Fruit fly (Drosophila melanogaster) ovary, adult (tissue): ENCODE measurements around the gene Tsp86D.

Experiments used
- CG17801 ChIP-seq: fragments of 200-800 bp; optimal IDR thresholded peaks from 2 replicates; lab custom pipeline; 2019; ENCODE audit warnings: missing biosample characterization, mild to moderate bottlenecking, missing genetic modification characterization, moderate library complexity; ENCODE audit not compliant: partially characterized antibody

Tsp86D gene

DNA sequence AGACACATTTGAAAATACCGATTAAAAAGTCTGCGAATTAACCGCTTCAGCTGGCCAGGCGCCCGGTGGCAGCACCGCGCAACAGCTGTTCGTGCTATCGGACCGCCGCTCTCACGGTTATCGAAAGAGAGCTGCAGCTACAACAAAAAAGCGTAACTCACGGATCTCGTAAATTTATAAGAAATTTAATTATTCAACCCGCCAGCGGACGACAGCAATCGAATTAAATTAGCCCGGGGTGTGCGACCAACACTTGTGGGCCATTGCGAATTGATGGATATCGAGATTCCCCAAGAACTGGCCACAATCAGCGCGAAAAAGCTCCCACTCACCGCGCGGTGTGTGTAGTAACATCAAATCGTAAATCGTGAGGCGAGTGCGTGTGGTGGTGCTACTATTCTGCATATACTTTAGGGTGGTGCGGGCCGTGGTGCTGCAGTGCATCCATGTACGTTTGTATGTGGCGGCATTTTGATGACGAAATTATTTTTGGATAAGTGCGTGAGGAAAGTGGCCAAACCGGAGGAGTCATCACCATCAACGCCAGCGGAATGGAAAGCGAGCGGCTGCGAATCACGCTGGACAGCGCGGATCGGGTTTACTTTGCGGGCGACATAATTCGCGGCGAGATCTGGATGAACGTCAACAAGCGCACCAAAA is 17.0 kb downstream of the Tsp86D start, which contains the start of gene Leash:
Gene Leash, plus strand, starts transcription at position 119 of the 660 bp plus-strand sequence.
- peak; percentile 9 for TF ChIP-seq CG17801

DNA sequence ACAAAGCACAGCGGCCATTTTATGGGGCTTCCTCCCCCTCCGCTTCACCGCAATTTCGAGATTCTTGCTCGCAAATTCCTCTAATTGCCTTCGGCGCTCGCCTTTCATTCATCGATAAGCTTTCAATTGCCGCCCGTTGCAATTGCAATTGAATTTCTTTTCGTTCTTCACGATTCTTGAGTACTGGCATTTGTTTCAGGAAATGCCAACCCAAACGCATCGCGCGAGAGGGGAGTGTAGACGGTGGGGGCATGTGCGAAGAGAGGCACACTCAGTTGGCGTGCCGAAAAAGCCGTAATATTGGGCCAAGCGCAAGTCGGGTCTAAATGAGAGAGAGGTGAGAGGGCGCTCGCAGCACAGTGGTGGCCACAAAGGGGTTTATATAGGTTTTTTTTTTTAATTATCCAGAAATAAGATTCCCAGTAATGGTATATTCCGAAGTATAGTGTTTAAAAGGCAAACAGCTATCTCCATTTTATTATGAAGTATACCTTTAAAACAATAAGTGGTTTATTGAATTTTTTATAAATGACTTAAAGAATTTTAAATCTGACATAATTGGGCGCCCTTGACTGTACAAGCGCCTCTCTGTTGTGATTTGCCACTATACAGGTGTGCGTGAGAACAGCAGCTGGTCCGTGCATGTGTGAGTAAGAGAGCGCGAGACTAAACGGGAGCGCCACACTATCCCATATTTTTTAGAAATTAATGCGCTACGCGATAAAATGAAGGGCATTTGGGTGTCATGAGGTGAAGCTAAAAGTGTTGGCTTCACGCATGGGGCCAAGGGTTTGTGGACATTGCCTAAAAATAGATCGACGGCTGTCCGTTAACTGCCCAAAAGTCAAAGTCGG is 18.2 kb downstream of the Tsp86D start:
- TF ChIP-seq CG17801, result peak; percentile 82

DNA sequence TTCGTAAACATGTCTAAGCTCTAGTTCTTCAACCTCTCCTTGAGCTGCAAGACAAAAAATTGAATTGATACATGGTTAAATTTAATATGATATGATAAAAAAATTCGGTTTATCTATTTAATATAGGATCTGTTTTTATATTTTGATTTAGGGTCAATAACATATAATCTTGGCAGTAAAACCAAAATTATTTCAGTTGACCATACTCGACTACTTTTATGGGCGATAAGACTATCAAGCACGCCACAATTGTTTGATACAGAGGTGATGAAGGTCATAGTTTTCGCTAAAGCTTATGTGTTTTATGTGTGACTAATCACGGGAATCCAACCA is 19.8 kb downstream of the Tsp86D start:
- no peak for TF ChIP-seq CG17801

DNA sequence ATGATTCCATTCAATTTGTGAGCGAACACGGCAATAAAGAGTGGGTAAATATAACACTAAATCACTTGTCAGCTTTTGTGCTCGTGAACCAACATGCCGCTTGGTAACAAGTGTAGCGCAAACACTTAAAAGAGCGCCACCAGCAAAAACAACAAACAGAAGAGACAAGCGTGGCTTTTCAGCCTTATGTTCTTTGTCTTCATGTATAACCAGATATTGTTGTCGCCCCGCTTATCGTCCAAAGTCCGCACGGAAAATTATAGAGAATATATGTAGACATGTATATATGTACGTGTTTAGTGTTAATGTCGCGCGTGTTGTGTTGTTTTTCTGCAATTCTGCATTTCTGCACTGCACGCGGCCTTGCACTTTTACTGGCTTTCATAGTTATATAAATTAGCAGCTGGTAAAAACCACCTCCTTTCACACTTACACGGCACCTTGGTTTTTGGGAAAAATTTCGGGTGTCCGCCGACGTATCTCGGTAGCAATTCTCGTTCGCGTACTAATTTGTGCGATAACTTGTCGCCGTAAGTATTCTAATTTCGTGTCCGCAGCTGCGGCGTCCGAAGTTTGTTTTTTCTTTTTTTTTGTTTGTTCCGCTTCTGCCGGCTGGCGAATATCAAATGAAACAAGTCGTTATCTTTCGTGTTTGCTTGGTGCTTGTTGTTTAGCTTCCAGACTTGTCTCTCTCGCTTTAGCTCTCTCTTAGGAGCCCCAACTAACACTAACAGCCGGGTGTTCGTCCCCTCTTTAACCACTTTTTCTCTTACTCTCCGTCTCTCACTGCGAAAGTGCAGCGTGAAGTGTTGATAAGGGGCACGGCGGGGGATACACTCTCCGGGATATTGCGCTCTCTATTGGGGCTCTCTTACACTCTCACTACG is 20.4 kb downstream of the Tsp86D start:
- peak; percentile 48 for TF ChIP-seq CG17801

DNA sequence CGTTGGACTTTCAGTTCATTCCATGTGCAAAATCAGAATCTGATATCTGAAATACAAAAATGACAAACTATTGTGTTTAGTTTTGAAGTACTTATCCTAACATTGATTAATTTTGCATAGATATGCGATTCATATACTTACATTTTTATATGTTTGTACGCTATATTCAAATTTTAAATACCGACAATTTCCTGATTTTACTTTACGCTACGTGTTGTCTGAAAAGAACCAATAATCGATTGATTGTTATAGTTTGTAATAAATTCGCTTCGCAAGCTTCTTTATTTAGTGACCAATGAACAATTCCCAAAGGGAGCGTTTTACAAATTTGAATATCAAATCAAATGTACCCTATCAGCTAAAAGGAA is 21.0 kb downstream of the Tsp86D start, which contains the start of gene Ak3:
Gene Ak3, minus strand, starts transcription at position 69 of the 368 bp plus-strand sequence.
- TF ChIP-seq CG17801, result no peak

DNA sequence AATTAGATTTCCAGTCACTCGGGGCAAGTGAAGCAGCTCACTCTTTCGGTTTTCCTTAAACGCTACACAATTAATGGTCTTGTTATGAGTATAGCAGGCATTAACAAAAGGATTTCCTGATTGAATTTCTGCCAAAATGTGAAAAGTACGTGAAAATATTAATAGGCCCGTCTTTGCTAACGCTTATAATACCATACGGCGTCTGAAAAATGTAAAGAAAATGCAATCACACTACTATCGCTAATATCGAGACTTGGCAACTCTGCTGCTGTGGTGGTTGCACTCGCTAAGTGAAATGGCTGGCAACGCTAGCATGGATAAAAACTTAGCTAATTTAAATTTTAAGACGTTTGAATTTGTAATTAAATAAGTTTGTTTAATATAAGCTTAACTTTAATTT is 24.8 kb downstream of the Tsp86D start, which contains the start of gene CG6621:
Gene CG6621, minus strand, starts transcription at position 205 of the 400 bp plus-strand sequence.
- no peak for TF ChIP-seq CG17801
